Worm (Caenorhabditis elegans): ENCODE measurements around the gene C14E2.1.

The C14E2.1 gene

ce11 chrX:1856160-1856559, 29.9 kb downstream of the C14E2.1 start, which contains the start of gene ceh-39 (continued):
- TF ChIP-seq xnd-1 (tag; optimal IDR thresholded peaks at IDR 0.05) (no peak), madf-8 (GFP tag; conservative IDR thresholded peaks at IDR 0.05) (no peak), mcd-1 (GFP tag; IDR thresholded peaks at IDR 0.05) (peak; percentile 88), cebp-2 (GFP tag; IDR thresholded peaks at IDR 0.05) (no peak), dpl-1 (GFP tag; optimal IDR thresholded peaks at IDR 0.05) (peak; percentile 41), sptf-2 (GFP tag; optimal IDR thresholded peaks at IDR 0.05) (no peak), aptf-3 (GFP tag; IDR thresholded peaks at IDR 0.05) (no peak), dox-1 (GFP tag; IDR thresholded peaks at IDR 0.05) (peak; percentile 67; the same call in 1 of the 2 replicates), zfh-2 (GFP tag; conservative IDR thresholded peaks at IDR 0.05) (peak; percentile 95), lin-35 (GFP tag; optimal IDR thresholded peaks at IDR 0.05) (peak in 1 of 3 experiments; percentile 57), mes-4 (tag; optimal IDR thresholded peaks at IDR 0.05) (no peak), attf-3 (GFP tag; conservative IDR thresholded peaks at IDR 0.05) (0 out of 2 replicates have a peak, but pooled peaks have one; percentile 14), hmg-1.2 (GFP tag; IDR thresholded peaks at IDR 0.05) (peak; percentile 87), madf-3 (GFP tag; IDR thresholded peaks at IDR 0.05) (0 out of 2 replicates have a peak, but pooled peaks have one; percentile 63), lin-54 (GFP tag; optimal IDR thresholded peaks at IDR 0.05) (peak; percentile 23), egrh-3 (GFP tag; IDR thresholded peaks at IDR 0.05) (peak; percentile 76; the same call in 1 of the 2 replicates), ceh-27 (GFP tag; optimal IDR thresholded peaks at IDR 0.05) (peak; percentile 26), madf-6 (GFP tag; IDR thresholded peaks at IDR 0.05) (peak; percentile 59), athp-1 (tag; optimal IDR thresholded peaks at IDR 0.05) (no peak), D2030.7 (GFP tag; IDR thresholded peaks at IDR 0.05) (no peak), cebp-1 (GFP tag; IDR thresholded peaks at IDR 0.05) (no peak), cebp-1 (tag; optimal IDR thresholded peaks at IDR 0.05) (peak; percentile 49), B0019.2 (GFP tag; conservative IDR thresholded peaks at IDR 0.05) (no peak), let-607 (tag; optimal IDR thresholded peaks at IDR 0.05) (no peak), madf-10 (tag; optimal IDR thresholded peaks at IDR 0.05) (no peak), ZK185.1 (tag; optimal IDR thresholded peaks at IDR 0.05; ENCODE audit: poor library complexity, severe bottlenecking) (no peak), ztf-18 (tag; optimal IDR thresholded peaks at IDR 0.05) (peak; percentile 14), C06A6.2 (GFP tag; conservative IDR thresholded peaks at IDR 0.05) (no peak), F33H1.4 (GFP tag; IDR thresholded peaks at IDR 0.05) (no peak), rcor-1 (GFP tag; IDR thresholded peaks at IDR 0.05) (no peak), ztf-3 (GFP tag; optimal IDR thresholded peaks at IDR 0.05) (no peak), him-1 (tag; optimal IDR thresholded peaks at IDR 0.05) (no peak), F22D6.2 (tag; optimal IDR thresholded peaks at IDR 0.05) (no peak)

- TF ChIP-seq nfya-1 (tag; optimal IDR thresholded peaks at IDR 0.05; ENCODE audit: borderline replicate concordance, insufficient read depth) = no peak
- TF ChIP-seq ama-1 (optimal IDR thresholded peaks at IDR 0.05) = no peak
- TF ChIP-seq ama-1 (GFP tag; optimal IDR thresholded peaks at IDR 0.05) = no peak
- TF ChIP-seq him-1 (tag; optimal IDR thresholded peaks at IDR 0.05) = no peak
- no peak for TF ChIP-seq T26A5.8 (tag; optimal IDR thresholded peaks at IDR 0.05)
- TF ChIP-seq ztf-26 (tag; optimal IDR thresholded peaks at IDR 0.05) = no peak
- TF ChIP-seq efl-1 (GFP tag; optimal IDR thresholded peaks at IDR 0.05) = no peak
- no peak for TF ChIP-seq T07F8.4 (tag; optimal IDR thresholded peaks at IDR 0.05)
- TF ChIP-seq F10E7.11 (tag; optimal IDR thresholded peaks at IDR 0.05) = no peak
- no peak for TF ChIP-seq F33H1.4 (GFP tag; IDR thresholded peaks at IDR 0.05)
- TF ChIP-seq nhr-120 (GFP tag; IDR thresholded peaks at IDR 0.05) = no peak
- no peak for TF ChIP-seq nhr-27 (tag; optimal IDR thresholded peaks at IDR 0.05)
- no peak for TF ChIP-seq nfyb-1 (GFP tag; IDR thresholded peaks at IDR 0.05)
- no peak for TF ChIP-seq snpc-1.1 (tag; optimal IDR thresholded peaks at IDR 0.05; ENCODE audit: insufficient read depth)
- TF ChIP-seq snpc-4 (GFP tag; optimal IDR thresholded peaks at IDR 0.05) = no peak
- no peak for TF ChIP-seq snpc-4 (tag; optimal IDR thresholded peaks at IDR 0.05)
- no peak for TF ChIP-seq egrh-3 (GFP tag; IDR thresholded peaks at IDR 0.05)
Measured at ce11 chrX:1857777-1858176, 31.5 kb downstream of the C14E2.1 start.
